Worm (Caenorhabditis elegans) whole organism, young adult: ENCODE data around the gene enol-1.

Experiments
- C17E4.6 ChIP-seq: fragments of 200-800 bp; sonication (Bioruptor generic); IDR thresholded peaks from 2 replicates; pipeline ENCODE4 v1.3.6; 2022; ENCODE audit warnings: missing genetic modification reagents, missing genetic modification characterization, missing compliant biosample characterization
- F23B12.7 ChIP-seq: sonication (generic microtip); optimal IDR thresholded peaks from 2 replicates; lab custom pipeline; 2017; ENCODE audit warnings: missing genetic modification characterization, mild to moderate bottlenecking, missing compliant biosample characterization, antibody characterized with exemption, moderate library complexity; ENCODE audit not compliant: insufficient read depth
- F37B4.10 ChIP-seq: fragments of 200-800 bp; sonication (Bioruptor generic); IDR thresholded peaks from 2 replicates; pipeline ENCODE4 v1.3.6; 2022; ENCODE audit warnings: missing genetic modification characterization, missing compliant biosample characterization
- F49E8.2 ChIP-seq: sonication (generic microtip); optimal IDR thresholded peaks from 3 replicates; lab custom pipeline; 2017; ENCODE audit warnings: missing genetic modification characterization, mild to moderate bottlenecking, missing compliant biosample characterization, antibody characterized with exemption, moderate library complexity; ENCODE audit not compliant: insufficient read depth
- Y53G8AR.9 ChIP-seq: fragments of 200-800 bp; sonication (Bioruptor generic); conservative IDR thresholded peaks from 2 replicates; pipeline ENCODE4 v1.3.6; 2022; ENCODE audit warnings: missing genetic modification reagents, missing genetic modification characterization, missing compliant biosample characterization
- Y56A3A.18 ChIP-seq: fragments of 200-800 bp; sonication (Bioruptor generic); IDR thresholded peaks from 2 replicates; pipeline ENCODE4 v1.3.6; 2022; ENCODE audit warnings: missing genetic modification reagents, missing genetic modification characterization, missing compliant biosample characterization
- Y79H2A.3 ChIP-seq: fragments of 200-800 bp; sonication (Bioruptor generic); conservative IDR thresholded peaks from 2 replicates; pipeline ENCODE4 v1.3.6; 2022; ENCODE audit warnings: missing genetic modification reagents, missing genetic modification characterization, missing compliant biosample characterization
- aptf-3 ChIP-seq: fragments of 200-800 bp; sonication (Bioruptor generic); IDR thresholded peaks from 2 replicates; pipeline ENCODE4 v1.3.6; 2022; ENCODE audit warnings: missing genetic modification characterization, missing compliant biosample characterization
- attf-5 ChIP-seq: fragments of 200-800 bp; sonication (Bioruptor generic); optimal IDR thresholded peaks from 2 replicates; lab custom pipeline; 2018; ENCODE audit warnings: mild to moderate bottlenecking, missing genetic modification characterization, missing compliant biosample characterization
- bed-1 ChIP-seq: fragments of 200-800 bp; sonication (Bioruptor generic); IDR thresholded peaks from 2 replicates; pipeline ENCODE4 v1.3.6; 2022; ENCODE audit warnings: missing genetic modification reagents, missing genetic modification characterization, missing compliant biosample characterization
- cebp-1 ChIP-seq, 2 experiments: fragments of 200-800 bp in 1 of 2; sonication (Bioruptor generic) in 1 of 2; sonication (generic microtip) in 1 of 2; IDR thresholded peaks in 1 of 2; optimal IDR thresholded peaks in 1 of 2; 2 replicates each; pipeline versions ENCODE4 v1.3.6 to Lab custom; 2017 to 2022; ENCODE audit warnings: missing compliant biosample characterization in 2 of 2, missing genetic modification characterization in 2 of 2, mild to moderate bottlenecking in 1 of 2, missing genetic modification reagents in 1 of 2, moderate library complexity in 1 of 2
- ceh-27 ChIP-seq: fragments of 200-800 bp; sonication (Bioruptor generic); optimal IDR thresholded peaks from 2 replicates; lab custom pipeline; 2018; ENCODE audit warnings: mild to moderate bottlenecking, missing genetic modification characterization, moderate library complexity, missing compliant biosample characterization
- ceh-79 ChIP-seq: sonication (generic microtip); optimal IDR thresholded peaks from 2 replicates; lab custom pipeline; 2017; ENCODE audit warnings: mild to moderate bottlenecking, missing genetic modification characterization, missing compliant biosample characterization
- dpl-1 ChIP-seq: fragments of 150-350 bp; optimal IDR thresholded peaks from 2 replicates; lab custom pipeline; 2014; ENCODE audit warnings: missing biosample characterization, missing genetic modification reagents, missing genetic modification characterization
- efl-1 ChIP-seq: fragments of 150-350 bp; optimal IDR thresholded peaks from 2 replicates; lab custom pipeline; 2014; ENCODE audit warnings: missing biosample characterization, missing genetic modification reagents, missing genetic modification characterization
- ekl-4 ChIP-seq: fragments of 200-800 bp; sonication (Bioruptor generic); IDR thresholded peaks from 2 replicates; pipeline ENCODE4 v1.3.6; 2022; ENCODE audit warnings: missing genetic modification reagents, missing genetic modification characterization, missing compliant biosample characterization
- ets-4 ChIP-seq: fragments of 200-800 bp; sonication (Bioruptor generic); optimal IDR thresholded peaks from 2 replicates; lab custom pipeline; 2018; ENCODE audit warnings: mild to moderate bottlenecking, missing genetic modification characterization, missing compliant biosample characterization
- him-1 ChIP-seq: sonication (generic microtip); optimal IDR thresholded peaks from 2 replicates; lab custom pipeline; 2016; ENCODE audit warnings: missing genotype, missing genetic modification reagents, missing genetic modification characterization, missing compliant biosample characterization
- hlh-12 ChIP-seq: sonication (generic microtip); optimal IDR thresholded peaks from 2 replicates; lab custom pipeline; 2016; ENCODE audit warnings: missing genetic modification characterization, missing compliant biosample characterization
- hsf-1 ChIP-seq: fragments of 200-800 bp; sonication (Bioruptor generic); IDR thresholded peaks from 2 replicates; pipeline ENCODE4 v1.3.6; 2022; ENCODE audit warnings: missing genetic modification reagents, missing genetic modification characterization, missing compliant biosample characterization
- madf-8 ChIP-seq: fragments of 200-800 bp; sonication (Bioruptor generic); conservative IDR thresholded peaks from 2 replicates; pipeline ENCODE4 v1.3.6; 2022; ENCODE audit warnings: missing genetic modification reagents, missing genetic modification characterization, missing compliant biosample characterization
- mcd-1 ChIP-seq: fragments of 200-800 bp; sonication (Bioruptor generic); IDR thresholded peaks from 2 replicates; pipeline ENCODE4 v1.3.6; 2022; ENCODE audit warnings: missing genetic modification reagents, missing genetic modification characterization, missing compliant biosample characterization
- mes-4 ChIP-seq: sonication (generic microtip); optimal IDR thresholded peaks from 2 replicates; lab custom pipeline; 2016; ENCODE audit warnings: missing genotype, missing genetic modification characterization, missing compliant biosample characterization
- nhr-120 ChIP-seq: fragments of 200-800 bp; sonication (Bioruptor generic); IDR thresholded peaks from 2 replicates; pipeline ENCODE4 v1.3.6; 2022; ENCODE audit warnings: missing genetic modification characterization, missing compliant biosample characterization
- nhr-80 ChIP-seq: sonication (generic microtip); optimal IDR thresholded peaks from 2 replicates; lab custom pipeline; 2016; ENCODE audit warnings: missing genetic modification characterization, missing compliant biosample characterization
- rpc-1 ChIP-seq, 2 experiments: fragments of 150-350 bp in 1 of 2; sonication (generic microtip) in 1 of 2; optimal IDR thresholded peaks; 2 replicates each; lab custom pipeline; 2014 to 2018; ENCODE audit warnings: missing biosample characterization in 1 of 2, missing genetic modification characterization in 1 of 2, missing genetic modification reagents in 1 of 2, missing genotype in 1 of 2
- snpc-3.4 ChIP-seq: sonication (generic microtip); optimal IDR thresholded peaks from 2 replicates; lab custom pipeline; 2017; ENCODE audit warnings: missing genetic modification characterization, mild to moderate bottlenecking, missing compliant biosample characterization, antibody characterized with exemption, moderate library complexity, missing genotype, missing genetic modification reagents
- snpc-4 ChIP-seq, 5 experiments: fragments of 150-350 bp in 1 of 5; sonication (generic microtip) in 4 of 5; optimal IDR thresholded peaks; 2 replicates each; lab custom pipeline; 2014 to 2018; ENCODE audit warnings: missing genetic modification characterization in 5 of 5, missing biosample characterization in 3 of 5, antibody characterized with exemption in 2 of 5, mild to moderate bottlenecking in 2 of 5, missing compliant biosample characterization in 2 of 5, missing genotype in 2 of 5, moderate library complexity in 2 of 5, missing genetic modification reagents in 1 of 5
- tbp1 ChIP-seq: fragments of 200-800 bp; sonication (Bioruptor generic); optimal IDR thresholded peaks from 2 replicates; lab custom pipeline; 2018; ENCODE audit warnings: mild to moderate bottlenecking, missing genetic modification characterization, missing compliant biosample characterization
- tlf-1 ChIP-seq: fragments of 200-800 bp; sonication (Bioruptor generic); optimal IDR thresholded peaks from 2 replicates; lab custom pipeline; 2018; ENCODE audit warnings: mild to moderate bottlenecking, missing genetic modification characterization, missing compliant biosample characterization
- zfh-2 ChIP-seq: fragments of 200-800 bp; sonication (Bioruptor generic); conservative IDR thresholded peaks from 2 replicates; pipeline ENCODE4 v1.3.6; 2022; ENCODE audit warnings: missing genetic modification reagents, missing genetic modification characterization, missing compliant biosample characterization
- ztf-25 ChIP-seq: fragments of 200-800 bp; sonication (Bioruptor generic); IDR thresholded peaks from 2 replicates; pipeline ENCODE4 v1.3.6; 2022; ENCODE audit warnings: missing genetic modification reagents, missing genetic modification characterization, missing compliant biosample characterization
- ztf-26 ChIP-seq: sonication (generic microtip); optimal IDR thresholded peaks from 2 replicates; lab custom pipeline; 2017; ENCODE audit warnings: missing genetic modification characterization, missing compliant biosample characterization

enol-1 gene

ce11 chrII:8920315-8920714 is 10.5 kb upstream of the enol-1 start:
- TF ChIP-seq ceh-27 (GFP tag; lab: Kevin White, UChicago) (no peak), F23B12.7 (tag; lab: Kevin White, UChicago) (no peak), aptf-3 (GFP tag; lab: Robert Waterston, UW) (no peak), cebp-1 (GFP tag; IDR thresholded peaks at IDR 0.05; lab: Robert Waterston, UW) (no peak), cebp-1 (tag; optimal IDR thresholded peaks at IDR 0.05; lab: Kevin White, UChicago) (peak; percentile 75), snpc-4 (GFP tag; optimal IDR thresholded peaks at IDR 0.05; lab: Kevin White, UChicago) (no peak), snpc-4 (tag; optimal IDR thresholded peaks at IDR 0.05; lab: Kevin White, UChicago) (no peak)

- TF ChIP-seq mes-4 (no peak), attf-5 (GFP tag; lab: Kevin White, UChicago) (no peak)
These were observed 9.8 kb upstream of the enol-1 start for ce11 chrII:8920955-8921354.

- no peak for TF ChIP-seq C17E4.6 (GFP tag; lab: Robert Waterston, UW)
- TF ChIP-seq cebp-1 (GFP tag; IDR thresholded peaks at IDR 0.05; lab: Robert Waterston, UW), result no peak
- peak; percentile 80 for TF ChIP-seq cebp-1 (tag; optimal IDR thresholded peaks at IDR 0.05; lab: Kevin White, UChicago)
- TF ChIP-seq, all 124 proteins: peak for 1
These were observed 9.3 kb upstream of the enol-1 start for ce11 chrII:8921456-8921855.

- TF ChIP-seq ztf-26 (tag; lab: Kevin White, UChicago) (no peak), nhr-80 (tag; lab: Kevin White, UChicago) (peak; percentile 67)
These were observed 8.7 kb upstream of the enol-1 start, which contains the start of gene B0457.6 for ce11 chrII:8922140-8922539. B0457.6 (plus strand) TSS chrII:8922423.

- TF ChIP-seq attf-5 (GFP tag; lab: Kevin White, UChicago) (no peak), nhr-80 (tag; lab: Kevin White, UChicago) (peak; percentile 47), C17E4.6 (GFP tag; lab: Robert Waterston, UW) (no peak)
These were observed 7.6 kb upstream of the enol-1 start for ce11 chrII:8923187-8923586.

ce11 chrII:8926451-8926850 is 4.3 kb upstream of the enol-1 start, which contains the start of gene B0457.2:
B0457.2 (minus strand) TSS chrII:8926551.
- no peak for TF ChIP-seq ztf-26 (tag; lab: Kevin White, UChicago)
- TF ChIP-seq snpc-4 (GFP tag; optimal IDR thresholded peaks at IDR 0.05; lab: Kevin White, UChicago), result no peak
- TF ChIP-seq snpc-4 (tag; optimal IDR thresholded peaks at IDR 0.05; lab: Kevin White, UChicago), result no peak
- TF ChIP-seq tlf-1 (GFP tag; lab: Kevin White, UChicago), result no peak
- no peak for TF ChIP-seq Y56A3A.18 (GFP tag; lab: Robert Waterston, UW)
- no peak for TF ChIP-seq madf-8 (GFP tag; lab: Robert Waterston, UW)
- TF ChIP-seq mes-4, result no peak
- no peak for TF ChIP-seq zfh-2 (GFP tag; lab: Robert Waterston, UW)
- no peak for TF ChIP-seq hlh-12 (tag; lab: Kevin White, UChicago)
- TF ChIP-seq aptf-3 (GFP tag; lab: Robert Waterston, UW), result no peak
- no peak for TF ChIP-seq hsf-1 (GFP tag; lab: Robert Waterston, UW)
- TF ChIP-seq ekl-4, result no peak

- no peak for TF ChIP-seq efl-1 (GFP tag; lab: Kevin White, UChicago)
- peak; percentile 19 for TF ChIP-seq snpc-3.4 (tag; lab: Kevin White, UChicago)
- TF ChIP-seq ceh-79, result no peak
- peak; percentile 7 for TF ChIP-seq F49E8.2 (tag; lab: Kevin White, UChicago)
- peak; percentile 39 for TF ChIP-seq attf-5 (GFP tag; lab: Kevin White, UChicago)
- TF ChIP-seq nhr-120, result no peak
- no peak for TF ChIP-seq tbp1
- TF ChIP-seq him-1, result peak; percentile 1
- no peak for TF ChIP-seq Y53G8AR.9 (GFP tag; lab: Robert Waterston, UW)
- no peak for TF ChIP-seq ztf-25
- no peak for TF ChIP-seq rpc-1 (optimal IDR thresholded peaks at IDR 0.05; lab: Kevin White, UChicago)
- TF ChIP-seq rpc-1 (tag; optimal IDR thresholded peaks at IDR 0.05; lab: Kevin White, UChicago), result no peak
- TF ChIP-seq F37B4.10 (GFP tag; lab: Robert Waterston, UW), result no peak
- no peak for TF ChIP-seq ets-4 (GFP tag; lab: Kevin White, UChicago)
- peak; percentile 69 for TF ChIP-seq mcd-1
- no peak for TF ChIP-seq dpl-1
- TF ChIP-seq bed-1, result no peak
- 0 out of 2 replicates have a peak, but pooled peaks have one; percentile 17 for TF ChIP-seq madf-8 (GFP tag; lab: Robert Waterston, UW)
- no peak for TF ChIP-seq F23B12.7 (tag; lab: Kevin White, UChicago)
- TF ChIP-seq Y79H2A.3, result no peak
These were observed 3.5 kb upstream of the enol-1 start, which contains the start of gene cct-2 for ce11 chrII:8927253-8927791. cct-2 (plus strand) TSS chrII:8927741.
